Worm (Caenorhabditis elegans): ENCODE results near the gene rgs-11.

DNA sequence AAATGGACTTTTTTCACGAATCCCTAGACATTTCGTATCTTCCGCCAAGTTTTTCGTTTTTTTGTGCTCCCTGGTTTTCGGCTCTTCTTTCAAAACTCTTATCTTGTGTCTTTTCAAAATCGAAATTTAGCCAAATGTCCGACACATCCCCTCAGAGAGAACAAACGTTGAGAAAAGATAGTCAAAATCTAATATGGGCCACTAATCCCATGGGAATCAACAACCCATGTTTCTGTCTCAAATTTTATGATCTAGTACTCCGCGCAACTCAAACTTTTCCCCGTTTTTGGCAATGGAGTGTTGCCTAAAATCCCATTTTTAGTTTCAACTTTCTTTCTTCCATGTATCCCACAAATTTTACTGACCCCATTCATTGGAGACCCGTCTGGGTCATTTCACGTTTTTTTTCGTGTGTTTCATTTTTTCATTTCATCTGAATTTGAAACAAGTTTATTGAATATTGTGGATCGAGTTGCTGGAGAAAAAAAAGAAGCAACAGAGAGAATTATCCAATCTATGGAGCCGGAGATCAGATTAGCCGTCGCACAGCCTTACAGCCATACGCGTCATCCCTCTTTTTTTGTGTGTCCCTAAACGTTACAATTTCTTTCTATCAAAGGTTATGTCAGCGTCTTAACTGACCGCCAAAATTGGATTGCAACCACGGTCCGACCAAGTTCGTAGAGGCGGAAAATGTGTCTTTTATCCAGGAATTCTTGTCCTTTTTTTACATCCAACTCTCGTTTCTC lies 47.3 kb downstream of the rgs-11 start:
- TF ChIP-seq lsy-27 (tag; optimal IDR thresholded peaks at IDR 0.05; ENCODE audit: borderline replicate concordance, insufficient read depth) (no peak), fkh-3 (tag; optimal IDR thresholded peaks at IDR 0.05) (no peak), attf-6 (GFP tag; IDR thresholded peaks at IDR 0.05) (no peak), unc-62 (GFP tag; optimal IDR thresholded peaks at IDR 0.05) (no peak), ama-1 (optimal IDR thresholded peaks at IDR 0.05) (no peak), ama-1 (GFP tag; optimal IDR thresholded peaks at IDR 0.05) (no peak), T07F8.4 (tag; optimal IDR thresholded peaks at IDR 0.05) (no peak), nhr-120 (GFP tag; IDR thresholded peaks at IDR 0.05) (no peak), F37B4.10 (GFP tag; IDR thresholded peaks at IDR 0.05) (no peak), zfh-2 (GFP tag; conservative IDR thresholded peaks at IDR 0.05) (no peak), nhr-90 (tag; optimal IDR thresholded peaks at IDR 0.05) (no peak), F49E8.2 (tag; optimal IDR thresholded peaks at IDR 0.05; ENCODE audit: insufficient read depth) (no peak), F57C9.4 (tag; optimal IDR thresholded peaks at IDR 0.05) (no peak), ccch-3 (GFP tag; optimal IDR thresholded peaks at IDR 0.05) (no peak), bed-2 (GFP tag; IDR thresholded peaks at IDR 0.05) (no peak)

Data from whole organism, young adult.